Fruit fly (Drosophila melanogaster) whole organism, prepupa: ENCODE measurements around the gene D2hgdh.

ENCODE experiments used
- Blimp-1 ChIP-seq: fragments of 200-800 bp; sonication (Bioruptor generic); optimal IDR thresholded peaks from 3 replicates; lab custom pipeline; 2017; ENCODE audit warnings: missing biosample characterization, missing genetic modification characterization, mild to moderate bottlenecking, moderate library complexity, missing genetic modification reagents
- CG10631 ChIP-seq: fragments of 200-800 bp; sonication (Bioruptor generic); optimal IDR thresholded peaks from 2 replicates; lab custom pipeline; 2016; ENCODE audit warnings: missing biosample characterization, missing genetic modification characterization
- CG10669 ChIP-seq: fragments of 200-800 bp; sonication (Bioruptor generic); optimal IDR thresholded peaks from 3 replicates; lab custom pipeline; 2018; ENCODE audit warnings: missing biosample characterization, mild to moderate bottlenecking, missing genetic modification characterization, moderate library complexity
- CG11294 ChIP-seq: fragments of 200-800 bp; sonication (Bioruptor generic); IDR thresholded peaks from 2 replicates; pipeline ENCODE4 v1.3.6; 2022; ENCODE audit warnings: missing biosample characterization, missing genetic modification characterization
- CG11762 ChIP-seq: fragments of 200-800 bp; sonication (Bioruptor generic); optimal IDR thresholded peaks from 3 replicates; lab custom pipeline; 2016; ENCODE audit warnings: missing biosample characterization, missing genetic modification characterization; ENCODE audit not compliant: insufficient read depth
- CG11902 ChIP-seq: fragments of 200-800 bp; sonication (Bioruptor generic); optimal IDR thresholded peaks from 3 replicates; lab custom pipeline; 2016; ENCODE audit warnings: missing biosample characterization, missing genetic modification characterization
- CG1621 ChIP-seq: fragments of 200-800 bp; sonication (Bioruptor generic); optimal IDR thresholded peaks from 3 replicates; lab custom pipeline; 2018; ENCODE audit warnings: missing biosample characterization, mild to moderate bottlenecking, missing genetic modification characterization
- CG16779 ChIP-seq: fragments of 200-800 bp; sonication (Bioruptor generic); optimal IDR thresholded peaks from 3 replicates; lab custom pipeline; 2017; ENCODE audit warnings: missing biosample characterization, mild to moderate bottlenecking, missing genetic modification characterization
- CG3032 ChIP-seq: fragments of 200-800 bp; optimal IDR thresholded peaks from 2 replicates; lab custom pipeline; 2019; ENCODE audit warnings: missing biosample characterization, mild to moderate bottlenecking, missing genetic modification characterization, moderate library complexity
- CG34406 ChIP-seq: fragments of 200-800 bp; sonication (Bioruptor generic); optimal IDR thresholded peaks from 3 replicates; lab custom pipeline; 2016; ENCODE audit warnings: missing biosample characterization, missing genetic modification characterization
- CG3919 ChIP-seq: fragments of 200-800 bp; sonication (Bioruptor generic); optimal IDR thresholded peaks from 3 replicates; lab custom pipeline; 2016; ENCODE audit warnings: missing biosample characterization, missing genetic modification characterization
- CG4318 ChIP-seq: fragments of 200-800 bp; sonication (Bioruptor generic); optimal IDR thresholded peaks from 3 replicates; lab custom pipeline; 2017; ENCODE audit warnings: missing biosample characterization, mild to moderate bottlenecking, missing genetic modification characterization
- CG6163 ChIP-seq: fragments of 200-800 bp; sonication (Bioruptor generic); IDR thresholded peaks from 3 replicates; pipeline ENCODE4 v1.3.6; 2022; ENCODE audit warnings: missing biosample characterization, missing genetic modification characterization
- CG6276 ChIP-seq: fragments of 200-800 bp; sonication (Bioruptor generic); optimal IDR thresholded peaks from 2 replicates; lab custom pipeline; 2017; ENCODE audit warnings: missing biosample characterization, mild to moderate bottlenecking, missing genetic modification characterization
- CG6792 ChIP-seq: fragments of 200-800 bp; sonication (Bioruptor generic); optimal IDR thresholded peaks from 3 replicates; lab custom pipeline; 2016; ENCODE audit warnings: missing biosample characterization, missing genetic modification characterization
- CG6808 ChIP-seq: fragments of 200-800 bp; sonication (Bioruptor generic); optimal IDR thresholded peaks from 3 replicates; lab custom pipeline; 2017; ENCODE audit warnings: missing biosample characterization, missing genetic modification characterization, mild to moderate bottlenecking, moderate library complexity, missing genetic modification reagents
- CG6854 ChIP-seq: fragments of 200-800 bp; sonication (Bioruptor generic); optimal IDR thresholded peaks from 2 replicates; lab custom pipeline; 2017; ENCODE audit warnings: missing biosample characterization, mild to moderate bottlenecking, missing genetic modification characterization
- CG7368 ChIP-seq: fragments of 200-800 bp; sonication (Bioruptor generic); optimal IDR thresholded peaks from 3 replicates; lab custom pipeline; 2016; ENCODE audit warnings: missing biosample characterization, missing genetic modification characterization
- CG8119 ChIP-seq: fragments of 200-800 bp; sonication (Bioruptor generic); IDR thresholded peaks from 3 replicates; pipeline ENCODE4 v1.3.6; 2022; ENCODE audit warnings: missing biosample characterization, missing genetic modification characterization
- CG8319 ChIP-seq: fragments of 200-800 bp; sonication (Bioruptor generic); optimal IDR thresholded peaks from 3 replicates; lab custom pipeline; 2016; ENCODE audit warnings: missing biosample characterization, missing genetic modification characterization
- Eip75B ChIP-seq: fragments of 200-800 bp; sonication (Bioruptor generic); optimal IDR thresholded peaks from 3 replicates; lab custom pipeline; 2016; ENCODE audit warnings: missing biosample characterization, missing genetic modification characterization
- Eip78C ChIP-seq: fragments of 200-800 bp; sonication (Bioruptor generic); peaks from one replicate; lab custom pipeline; 2016; ENCODE audit warnings: missing biosample characterization, missing genetic modification characterization
- Eip93F ChIP-seq: fragments of 200-800 bp; sonication (Bioruptor generic); optimal IDR thresholded peaks from 2 replicates; lab custom pipeline; 2016; ENCODE audit warnings: missing biosample characterization, mild to moderate bottlenecking, missing genetic modification characterization
- Ets96B ChIP-seq: fragments of 200-800 bp; optimal IDR thresholded peaks from 2 replicates; lab custom pipeline; 2019; ENCODE audit warnings: missing biosample characterization, mild to moderate bottlenecking, missing genetic modification characterization, moderate library complexity
- Gug ChIP-seq: fragments of 200-800 bp; sonication (Bioruptor generic); IDR thresholded peaks from 2 replicates; pipeline ENCODE4 v1.3.6; 2022; ENCODE audit warnings: missing biosample characterization, missing genetic modification characterization
- Hr4 ChIP-seq: fragments of 200-800 bp; sonication (Bioruptor generic); optimal IDR thresholded peaks from 3 replicates; lab custom pipeline; 2016; ENCODE audit warnings: missing biosample characterization, missing genetic modification characterization
- Lpt ChIP-seq: fragments of 200-800 bp; sonication (Bioruptor generic); optimal IDR thresholded peaks from 3 replicates; lab custom pipeline; 2016; ENCODE audit warnings: missing biosample characterization, missing genetic modification characterization
- Met ChIP-seq: fragments of 200-800 bp; sonication (Bioruptor generic); optimal IDR thresholded peaks from 3 replicates; lab custom pipeline; 2016; ENCODE audit warnings: missing biosample characterization, missing genetic modification characterization
- OdsH ChIP-seq: fragments of 200-800 bp; sonication (Bioruptor generic); optimal IDR thresholded peaks from 3 replicates; lab custom pipeline; 2016; ENCODE audit warnings: missing biosample characterization, missing genetic modification characterization
- Smox ChIP-seq: fragments of 200-800 bp; sonication (Bioruptor generic); optimal IDR thresholded peaks from 3 replicates; lab custom pipeline; 2016; ENCODE audit warnings: missing biosample characterization, missing genetic modification characterization
- Sox102F ChIP-seq: fragments of 200-800 bp; sonication (Bioruptor generic); optimal IDR thresholded peaks from 2 replicates; lab custom pipeline; 2016; ENCODE audit warnings: missing biosample characterization, mild to moderate bottlenecking, missing genetic modification characterization
- Sox14 ChIP-seq: fragments of 200-800 bp; sonication (Bioruptor generic); optimal IDR thresholded peaks from 3 replicates; lab custom pipeline; 2016; ENCODE audit warnings: missing biosample characterization, missing genetic modification characterization
- Sox15 ChIP-seq: fragments of 200-800 bp; sonication (Bioruptor generic); optimal IDR thresholded peaks from 3 replicates; lab custom pipeline; 2016; ENCODE audit warnings: missing biosample characterization, missing genetic modification characterization
- acj6 ChIP-seq: fragments of 200-800 bp; sonication (Bioruptor generic); optimal IDR thresholded peaks from 3 replicates; lab custom pipeline; 2016; ENCODE audit warnings: missing biosample characterization, missing genetic modification characterization
- cyc ChIP-seq: fragments of 200-800 bp; sonication (Bioruptor generic); optimal IDR thresholded peaks from 3 replicates; lab custom pipeline; 2016; ENCODE audit warnings: missing biosample characterization, missing genetic modification characterization
- dac ChIP-seq: fragments of 200-800 bp; sonication (Bioruptor generic); optimal IDR thresholded peaks from 2 replicates; lab custom pipeline; 2017; ENCODE audit warnings: missing biosample characterization, mild to moderate bottlenecking, missing genetic modification characterization
- dsx ChIP-seq: fragments of 200-800 bp; optimal IDR thresholded peaks from 3 replicates; lab custom pipeline; 2019; ENCODE audit warnings: missing biosample characterization, mild to moderate bottlenecking, missing genetic modification characterization, moderate library complexity; ENCODE audit not compliant: poor library complexity, severe bottlenecking
- eg ChIP-seq: fragments of 200-800 bp; sonication (Bioruptor generic); IDR thresholded peaks from 3 replicates; pipeline ENCODE4 v1.3.6; 2022; ENCODE audit warnings: missing biosample characterization, missing genetic modification characterization
- esn ChIP-seq: fragments of 200-800 bp; sonication (Bioruptor generic); optimal IDR thresholded peaks from 2 replicates; lab custom pipeline; 2016; ENCODE audit warnings: missing biosample characterization, mild to moderate bottlenecking, missing genetic modification characterization, moderate library complexity
- fd59A ChIP-seq: fragments of 200-800 bp; sonication (Bioruptor generic); optimal IDR thresholded peaks from 2 replicates; lab custom pipeline; 2017; ENCODE audit warnings: missing biosample characterization, mild to moderate bottlenecking, missing genetic modification characterization, missing genetic modification reagents
- fkh ChIP-seq: fragments of 200-800 bp; sonication (Bioruptor generic); optimal IDR thresholded peaks from 3 replicates; lab custom pipeline; 2017; ENCODE audit warnings: missing biosample characterization, mild to moderate bottlenecking, missing genetic modification characterization, moderate library complexity
- lz ChIP-seq: fragments of 200-800 bp; sonication (Bioruptor generic); optimal IDR thresholded peaks from 3 replicates; lab custom pipeline; 2016; ENCODE audit warnings: missing biosample characterization, missing genetic modification characterization
- net ChIP-seq: fragments of 200-800 bp; sonication (Bioruptor generic); optimal IDR thresholded peaks from 3 replicates; lab custom pipeline; 2016; ENCODE audit warnings: missing biosample characterization, missing genetic modification characterization
- pdm3 ChIP-seq: fragments of 200-800 bp; sonication (Bioruptor generic); optimal IDR thresholded peaks from 3 replicates; lab custom pipeline; 2016; ENCODE audit warnings: missing biosample characterization, missing genetic modification characterization
- salr ChIP-seq, 2 experiments: fragments of 200-800 bp; sonication (Bioruptor generic); optimal IDR thresholded peaks; 3 replicates each; lab custom pipeline; 2016 to 2018; ENCODE audit warnings: missing biosample characterization in 2 of 2, missing genetic modification characterization in 2 of 2, mild to moderate bottlenecking in 1 of 2
- spab ChIP-seq: fragments of 200-800 bp; sonication (Bioruptor generic); optimal IDR thresholded peaks from 2 replicates; lab custom pipeline; 2017; ENCODE audit warnings: missing biosample characterization, mild to moderate bottlenecking, missing genetic modification characterization, missing genetic modification reagents
- ss ChIP-seq, 2 experiments: fragments of 200-800 bp; sonication (Bioruptor generic); optimal IDR thresholded peaks; 2 replicates in 1 of 2; 3 replicates in 1 of 2; lab custom pipeline; 2017 to 2018; ENCODE audit warnings: mild to moderate bottlenecking in 2 of 2, missing biosample characterization in 2 of 2, missing genetic modification characterization in 2 of 2, moderate library complexity in 1 of 2
- svp ChIP-seq: fragments of 200-800 bp; sonication (Bioruptor generic); peaks from one replicate; lab custom pipeline; 2016; ENCODE audit warnings: missing biosample characterization, missing genetic modification characterization

The D2hgdh gene

dm6 chrX:2140487-2140886 is 802 bp upstream of the D2hgdh start:
- no peak for TF ChIP-seq ss (GFP tag; optimal IDR thresholded peaks at IDR 0.05; lab: Kevin White, UChicago)
- peak; percentile 34; the same call in 1 of the 3 replicates for TF ChIP-seq eg (GFP tag; lab: Robert Waterston, UW)
- no peak for TF ChIP-seq Hr4 (GFP tag; lab: Kevin White, UChicago)
- TF ChIP-seq CG7368 (GFP tag; lab: Kevin White, UChicago): no peak
- peak; percentile 54; the same call in 2 of the 3 replicates for TF ChIP-seq CG6163 (GFP tag; lab: Robert Waterston, UW)
- peak; percentile 6 for TF ChIP-seq Met (GFP tag; lab: Kevin White, UChicago)
- TF ChIP-seq svp: peak; percentile 67
- no peak for TF ChIP-seq esn (GFP tag; lab: Kevin White, UChicago)
- TF ChIP-seq CG1621: peak; percentile 37
- peak; percentile 12 for TF ChIP-seq CG34406 (GFP tag; lab: Kevin White, UChicago)
- TF ChIP-seq dsx (GFP tag; lab: Kevin White, UChicago): peak; percentile 29
- TF ChIP-seq, all 60 proteins: peak for 7

DNA sequence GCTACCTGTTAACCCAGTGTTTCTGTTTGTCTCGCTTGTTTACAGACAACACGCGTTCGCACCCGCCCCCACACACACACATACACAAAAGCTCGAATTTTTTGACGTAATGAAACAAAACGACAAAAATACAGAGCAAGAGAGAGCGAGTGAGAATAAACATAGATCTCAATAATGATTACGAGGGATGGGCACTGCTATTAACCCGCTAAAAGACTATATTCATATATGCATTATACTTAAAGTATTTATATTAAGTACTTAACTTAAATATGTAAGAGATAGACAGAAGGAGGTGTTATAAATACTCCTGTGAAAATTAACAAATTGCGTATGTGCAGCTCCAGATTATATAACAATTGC is 546 bp downstream of the D2hgdh start:
- peak; percentile 75 for TF ChIP-seq svp
- TF ChIP-seq ss (GFP tag; optimal IDR thresholded peaks at IDR 0.05; lab: Kevin White, UChicago): peak in 1 of 2 experiments; percentile 64
- no peak for TF ChIP-seq CG1621
- peak; percentile 14 for TF ChIP-seq CG7368 (GFP tag; lab: Kevin White, UChicago)
- peak; percentile 41 for TF ChIP-seq cyc (GFP tag; lab: Kevin White, UChicago)
- no peak for TF ChIP-seq CG8119 (GFP tag; lab: Robert Waterston, UW)
- peak; percentile 1 for TF ChIP-seq CG16779 (tag; lab: Kevin White, UChicago)
- peak; percentile 9 for TF ChIP-seq pdm3
- TF ChIP-seq Hr4 (GFP tag; lab: Kevin White, UChicago): peak; percentile 41
- TF ChIP-seq CG11902 (GFP tag; lab: Kevin White, UChicago): no peak
- TF ChIP-seq Blimp-1 (GFP tag; lab: Kevin White, UChicago): peak; percentile 22
- peak; percentile 16 for TF ChIP-seq Ets96B (tag; lab: Kevin White, UChicago)
- peak in 1 of 2 experiments; percentile 18 for TF ChIP-seq salr (GFP tag; optimal IDR thresholded peaks at IDR 0.05; lab: Kevin White, UChicago)
- TF ChIP-seq spab: no peak
- TF ChIP-seq CG6276: peak; percentile 59
- TF ChIP-seq CG8319 (GFP tag; lab: Kevin White, UChicago): no peak
- no peak for TF ChIP-seq dac (GFP tag; lab: Kevin White, UChicago)
- TF ChIP-seq CG34406 (GFP tag; lab: Kevin White, UChicago): peak; percentile 29
- peak; percentile 6 for TF ChIP-seq net (GFP tag; lab: Kevin White, UChicago)
- TF ChIP-seq Sox15 (GFP tag; lab: Kevin White, UChicago): no peak
- peak; percentile 12 for TF ChIP-seq CG10669 (GFP tag; lab: Kevin White, UChicago)
- no peak for TF ChIP-seq CG4318 (GFP tag; lab: Kevin White, UChicago)
- no peak for TF ChIP-seq fd59A (GFP tag; lab: Kevin White, UChicago)
- TF ChIP-seq CG6808: peak; percentile 53
- TF ChIP-seq Eip78C (GFP tag; lab: Kevin White, UChicago): peak; percentile 86
- TF ChIP-seq acj6: no peak
- TF ChIP-seq CG6163 (GFP tag; lab: Robert Waterston, UW): peak; percentile 35; the same call in 1 of the 3 replicates
- TF ChIP-seq CG6854: peak; percentile 46
- no peak for TF ChIP-seq Eip93F (GFP tag; lab: Kevin White, UChicago)
- no peak for TF ChIP-seq Smox (GFP tag; lab: Kevin White, UChicago)
- peak; percentile 52 for TF ChIP-seq Sox102F (GFP tag; lab: Kevin White, UChicago)
- TF ChIP-seq CG10631 (GFP tag; lab: Kevin White, UChicago): peak; percentile 30
- peak; percentile 42 for TF ChIP-seq CG3919
- TF ChIP-seq Eip75B (GFP tag; lab: Kevin White, UChicago): no peak
- TF ChIP-seq CG6792: peak; percentile 30
- peak; percentile 22 for TF ChIP-seq CG11762 (GFP tag; lab: Kevin White, UChicago)
- no peak for TF ChIP-seq Gug
- TF ChIP-seq eg (GFP tag; lab: Robert Waterston, UW): peak; percentile 59
- TF ChIP-seq CG3032 (tag; lab: Kevin White, UChicago): peak; percentile 36
- TF ChIP-seq OdsH (GFP tag; lab: Kevin White, UChicago): peak; percentile 14
- TF ChIP-seq lz (GFP tag; lab: Kevin White, UChicago): no peak
- no peak for TF ChIP-seq Lpt (GFP tag; lab: Kevin White, UChicago)
- peak; percentile 42 for TF ChIP-seq esn (GFP tag; lab: Kevin White, UChicago)
- TF ChIP-seq CG11294 (GFP tag; lab: Robert Waterston, UW): no peak
- TF ChIP-seq Sox14 (GFP tag; lab: Kevin White, UChicago): no peak
- peak; percentile 95 for TF ChIP-seq fkh (GFP tag; lab: Kevin White, UChicago)
